Fruit fly (Drosophila melanogaster) ovary, adult (tissue): ENCODE measurements around the gene pyd.
A peak's percentile ranks its signal among the peaks of the same experiment; 100 is the strongest.

ENCODE experiments used
- CG17801 ChIP-seq: fragments of 200-800 bp; optimal IDR thresholded peaks from 2 replicates; lab custom pipeline; 2019; ENCODE audit warnings: missing biosample characterization, mild to moderate bottlenecking, missing genetic modification characterization, moderate library complexity; ENCODE audit not compliant: partially characterized antibody

Gene pyd

DNA sequence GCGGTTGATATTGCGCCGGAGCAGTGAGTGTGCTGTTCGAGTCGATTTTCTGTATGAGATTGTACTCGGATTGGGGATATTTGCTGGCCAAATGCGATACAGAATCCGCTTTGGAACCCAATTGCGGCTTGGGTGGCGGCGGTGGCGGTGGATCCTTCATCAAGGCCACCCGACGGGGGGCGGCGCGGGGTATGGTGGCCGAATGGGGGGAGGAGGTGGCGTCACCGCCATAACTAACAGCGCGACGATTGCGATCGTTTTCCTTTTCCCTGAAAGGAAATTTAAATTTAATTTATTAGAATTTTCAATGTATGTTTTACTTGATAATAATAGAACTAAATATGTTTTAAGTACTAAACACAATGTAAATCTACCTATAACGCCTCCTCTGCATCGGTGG lies 66.7 kb downstream of the pyd start:
- TF ChIP-seq CG17801 (GFP tag; lab: Kevin White, UChicago), result no peak

DNA sequence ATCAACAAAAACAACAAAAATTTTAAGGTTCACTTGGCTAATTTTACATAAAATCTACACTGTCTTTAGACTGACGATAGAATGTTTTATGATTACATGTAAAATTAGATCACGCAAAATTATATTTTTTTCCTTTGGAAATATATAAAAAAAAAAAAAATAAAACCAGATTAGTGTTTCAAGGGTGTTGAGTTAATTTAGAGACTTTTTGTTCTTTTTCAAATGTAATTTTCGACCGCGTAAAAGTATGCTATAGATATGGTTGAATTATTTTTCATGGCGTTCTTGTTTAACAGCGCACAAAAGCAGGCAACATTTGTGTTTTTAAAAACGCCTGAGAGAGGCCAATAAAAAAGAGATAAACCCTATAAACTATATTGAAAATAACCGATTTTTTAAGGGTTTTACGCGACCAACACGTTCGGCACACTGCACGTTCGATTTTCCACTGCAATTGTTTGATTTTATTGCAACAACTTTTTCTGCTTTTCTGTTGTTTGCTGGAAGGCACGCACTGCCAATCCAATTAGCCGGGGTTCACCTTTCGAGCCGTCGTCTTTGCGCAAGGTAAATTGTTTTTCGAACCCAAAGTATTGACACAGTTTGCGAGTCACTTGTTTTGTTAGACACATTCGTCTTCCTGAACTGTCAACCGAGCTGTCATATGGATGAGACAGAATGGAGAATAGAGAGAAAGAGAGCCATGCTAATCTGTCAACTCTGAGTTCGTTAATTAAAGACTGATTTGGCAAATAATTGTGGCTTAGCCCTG lies 68.4 kb downstream of the pyd start:
- TF ChIP-seq CG17801 (GFP tag; lab: Kevin White, UChicago), result peak; percentile 29

DNA sequence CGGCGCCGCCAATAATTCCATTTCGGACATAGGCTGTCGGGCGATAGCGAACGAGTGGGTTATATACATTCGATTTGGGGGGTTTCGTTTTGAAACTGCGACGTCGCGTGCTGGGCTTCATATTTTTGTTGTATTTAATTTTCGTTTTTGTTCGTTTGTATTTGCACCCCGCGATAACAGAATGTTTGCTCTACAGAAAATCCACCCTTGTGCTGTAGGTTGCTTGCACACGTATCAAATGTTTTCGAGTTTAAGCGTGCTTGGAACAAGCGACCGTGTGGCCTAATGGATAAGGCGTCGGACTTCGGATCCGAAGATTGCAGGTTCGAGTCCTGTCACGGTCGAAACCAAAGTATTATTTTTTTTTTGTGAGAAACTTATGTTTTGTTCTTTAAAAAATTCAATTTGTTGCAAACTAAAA lies 69.0 kb downstream of the pyd start:
- no peak for TF ChIP-seq CG17801 (GFP tag; lab: Kevin White, UChicago)

DNA sequence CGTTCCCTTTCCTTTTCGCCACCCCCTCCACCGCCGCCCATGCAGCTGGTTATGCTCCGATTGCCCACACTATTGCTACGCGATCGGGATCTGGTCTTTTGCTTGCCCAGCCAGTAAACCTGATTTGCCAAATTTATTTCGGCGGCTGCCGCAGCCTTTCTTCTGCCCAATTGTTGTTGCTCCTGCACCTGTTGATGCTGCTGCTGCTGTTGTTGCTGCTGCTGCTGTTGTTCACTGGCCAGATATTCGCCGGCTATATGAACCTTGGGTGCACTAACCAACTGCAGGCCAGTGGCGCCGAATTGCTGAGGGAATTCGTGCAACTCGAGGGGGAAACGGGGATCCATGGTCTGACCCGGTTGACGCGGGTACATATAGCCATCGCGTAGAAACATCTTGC lies 69.5 kb downstream of the pyd start:
- TF ChIP-seq CG17801 (GFP tag; lab: Kevin White, UChicago), result no peak

DNA sequence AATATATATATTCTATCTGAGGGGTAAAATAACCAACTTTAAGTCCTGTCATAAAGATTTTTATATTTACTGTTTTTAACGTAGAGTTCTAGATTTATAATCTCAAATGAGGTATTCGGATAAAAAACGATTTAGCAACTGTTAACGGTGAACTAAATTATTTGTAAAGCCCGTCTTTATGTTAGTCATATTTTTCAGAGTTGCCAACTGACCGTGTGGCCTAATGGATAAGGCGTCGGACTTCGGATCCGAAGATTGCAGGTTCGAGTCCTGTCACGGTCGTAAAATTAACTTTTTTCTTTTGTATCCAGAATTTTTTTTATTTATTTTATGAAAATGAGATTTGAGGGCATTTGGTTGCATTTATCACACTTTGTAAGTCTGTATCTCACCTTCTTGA lies 70.0 kb downstream of the pyd start:
- TF ChIP-seq CG17801 (GFP tag; lab: Kevin White, UChicago), result no peak

DNA sequence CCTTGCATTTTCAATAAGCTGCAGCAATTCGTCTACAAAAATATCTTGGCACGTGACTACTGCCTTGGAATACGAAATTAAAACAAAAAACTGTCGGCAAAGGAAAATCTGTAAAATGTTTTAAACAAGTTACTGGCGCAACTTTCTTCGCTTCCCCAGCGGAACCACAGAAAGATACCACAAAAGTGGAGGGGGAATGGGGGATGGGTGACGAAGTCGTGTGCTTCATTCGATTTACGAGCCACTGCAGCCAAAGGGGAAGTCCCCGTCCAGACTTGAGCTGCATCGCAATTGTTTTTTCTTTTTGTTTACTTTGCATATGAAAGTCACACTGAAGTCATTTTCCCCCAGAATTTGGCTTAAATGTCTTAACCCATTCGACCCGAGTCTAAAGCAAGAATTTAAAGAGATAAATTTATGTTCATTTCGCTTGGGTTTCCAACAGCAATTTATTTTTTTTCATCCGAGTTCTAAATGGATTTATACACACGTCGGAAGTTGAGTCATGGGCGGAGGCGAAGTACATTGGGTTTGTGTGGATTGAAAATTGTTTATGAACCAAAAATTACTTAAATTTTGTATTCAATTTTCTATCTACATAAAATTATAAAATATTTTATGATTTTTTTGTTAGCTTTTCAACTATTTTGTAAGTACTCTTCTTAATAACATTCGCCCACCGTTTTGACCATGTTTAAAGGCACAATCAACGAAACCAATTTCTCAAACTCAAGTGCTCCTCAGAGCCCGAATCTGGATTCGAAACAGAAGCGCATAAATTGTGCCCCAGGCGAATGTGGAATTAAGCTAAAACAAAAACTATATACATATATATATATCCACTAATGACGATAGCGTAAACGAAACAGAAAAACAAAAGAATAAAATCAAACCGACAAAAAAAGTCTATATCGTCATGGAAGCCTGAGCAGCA lies 71.3 kb downstream of the pyd start:
- no peak for TF ChIP-seq CG17801 (GFP tag; lab: Kevin White, UChicago)

DNA sequence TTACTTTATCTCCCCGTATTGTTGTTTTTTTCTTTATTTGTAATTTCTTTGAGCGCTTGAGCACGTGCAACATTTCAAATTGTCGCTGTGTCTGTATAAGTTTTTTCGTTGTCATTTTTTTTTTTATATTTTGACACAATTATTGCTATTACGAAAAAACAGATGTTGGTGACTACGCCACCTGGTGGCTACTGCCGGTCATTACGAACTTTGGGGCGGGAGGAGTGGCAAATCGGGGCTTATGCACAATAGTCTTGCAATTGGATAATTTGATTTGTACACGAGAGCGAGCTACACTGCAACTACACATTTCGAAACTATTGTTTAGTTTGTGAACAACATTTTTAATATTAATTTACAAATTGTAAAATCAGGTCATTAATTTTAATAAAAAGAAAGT lies 72.4 kb downstream of the pyd start:
- no peak for TF ChIP-seq CG17801 (GFP tag; lab: Kevin White, UChicago)

DNA sequence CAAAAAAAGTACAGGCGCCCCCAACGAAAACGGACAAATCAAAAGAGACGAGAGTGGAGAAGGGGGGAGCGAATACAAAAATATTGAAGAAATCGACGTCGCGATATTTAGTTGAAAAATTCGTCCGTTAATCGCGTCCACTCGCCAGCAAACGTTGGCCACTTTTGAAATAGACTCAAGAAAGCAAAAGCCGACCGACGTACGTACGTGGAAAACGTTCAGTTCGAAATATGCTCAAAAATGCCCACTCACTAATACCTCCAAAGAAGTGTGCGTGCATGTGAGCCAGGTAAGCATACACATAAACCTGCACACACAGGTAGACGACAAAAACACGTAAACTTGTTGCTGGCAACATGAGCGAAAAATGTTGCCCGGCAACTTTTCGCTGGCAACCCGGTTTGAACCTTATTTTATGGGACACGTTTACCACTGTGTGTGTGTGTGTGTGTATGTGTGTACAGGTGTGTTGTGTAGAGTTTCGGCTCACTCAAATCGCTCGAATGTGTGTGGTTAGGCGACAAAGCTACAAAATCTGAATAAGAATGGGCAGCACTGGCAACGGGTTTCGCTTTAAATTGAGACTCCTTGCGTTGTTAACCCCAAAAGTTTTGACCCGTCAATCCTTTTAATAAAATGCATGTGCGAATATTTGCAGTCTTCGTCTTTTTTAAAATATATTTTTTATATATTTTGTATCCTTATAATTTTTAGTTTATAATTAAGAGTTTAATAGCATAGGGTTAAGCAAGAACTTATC lies 74.0 kb downstream of the pyd start:
- no peak for TF ChIP-seq CG17801 (GFP tag; lab: Kevin White, UChicago)

DNA sequence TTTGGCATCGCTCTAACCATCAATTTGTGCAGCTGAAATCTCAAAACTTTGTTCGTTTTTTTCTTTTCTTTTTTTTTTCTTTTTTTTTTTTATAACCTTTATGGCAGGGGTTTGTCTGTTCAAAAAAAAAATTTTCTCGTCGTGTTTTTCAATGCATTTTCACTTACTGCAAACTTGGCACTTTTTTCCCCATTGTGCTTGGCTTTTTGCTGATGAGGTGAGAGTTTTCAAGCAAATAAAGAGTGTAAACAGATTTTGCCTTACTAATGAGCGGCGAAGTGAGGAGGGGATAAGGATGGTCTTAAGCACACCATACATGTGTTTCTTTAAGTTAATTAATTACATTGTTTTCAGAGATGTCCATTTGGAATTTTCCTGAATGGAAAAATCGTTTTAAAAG lies 75.5 kb downstream of the pyd start:
- no peak for TF ChIP-seq CG17801 (GFP tag; lab: Kevin White, UChicago)

DNA sequence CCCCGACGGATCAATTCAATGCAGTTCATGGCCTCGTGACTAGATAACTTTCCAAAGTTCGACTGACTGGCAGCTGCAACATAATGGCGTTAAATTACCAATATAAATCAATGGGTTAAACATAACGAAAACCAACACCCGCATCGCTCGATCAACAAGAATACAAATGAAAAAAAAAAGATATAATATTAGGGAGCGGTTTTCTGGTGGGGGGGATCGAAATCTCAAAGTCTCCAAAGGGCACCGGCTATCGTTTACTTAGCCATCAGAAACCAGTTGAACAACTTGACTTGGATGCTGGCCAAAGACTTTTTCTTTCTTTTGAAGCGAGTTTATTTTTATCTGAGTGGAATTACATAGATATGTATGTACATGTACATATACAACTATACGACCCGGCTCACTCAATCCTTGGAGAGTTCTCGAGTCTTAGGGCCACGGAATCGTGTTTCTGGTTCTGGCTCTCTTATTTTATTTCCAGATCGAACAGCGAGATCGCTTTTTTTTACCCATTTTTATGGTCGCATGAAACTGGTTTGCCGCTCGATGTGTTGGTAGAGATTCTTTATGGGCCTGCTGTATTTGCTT lies 77.0 kb downstream of the pyd start:
- no peak for TF ChIP-seq CG17801 (GFP tag; lab: Kevin White, UChicago)

DNA sequence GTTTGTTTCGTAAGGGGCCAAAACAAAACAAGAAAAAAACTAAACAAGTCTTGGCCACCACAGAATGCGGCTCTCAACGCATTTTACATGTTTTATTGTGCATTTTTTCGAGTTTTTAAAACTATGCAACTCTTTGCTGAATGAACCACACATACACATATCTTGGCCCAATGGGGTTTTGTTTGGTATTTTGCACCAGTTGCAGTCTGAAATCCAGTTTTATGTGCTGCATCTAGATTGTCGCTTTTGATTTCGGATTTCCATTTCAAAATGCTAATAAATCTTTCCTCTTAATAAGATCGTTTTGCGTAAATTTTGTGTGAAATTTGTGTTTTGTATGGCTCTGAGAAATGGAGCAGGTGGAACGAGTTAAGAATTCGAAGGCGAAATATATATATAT lies 78.0 kb downstream of the pyd start:
- no peak for TF ChIP-seq CG17801 (GFP tag; lab: Kevin White, UChicago)

DNA sequence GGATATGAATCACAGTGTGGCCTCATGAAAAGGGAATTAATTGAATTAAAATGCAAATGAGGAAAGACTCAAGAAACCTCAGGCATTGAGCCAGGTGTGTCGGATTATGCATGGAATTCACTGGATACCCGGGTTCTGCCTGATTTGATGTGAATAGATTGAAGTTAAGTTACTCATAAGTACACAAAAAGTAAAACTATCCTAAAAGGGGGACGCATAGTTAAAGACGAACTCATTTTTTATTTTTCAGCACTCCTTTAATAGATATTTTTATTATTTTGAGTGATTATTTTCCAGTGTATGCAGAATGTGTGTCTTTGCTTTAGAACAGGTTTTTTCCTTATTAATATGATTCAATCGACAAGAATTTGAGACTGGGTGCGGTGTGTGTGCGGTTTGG lies 78.5 kb downstream of the pyd start:
- TF ChIP-seq CG17801 (GFP tag; lab: Kevin White, UChicago), result no peak

DNA sequence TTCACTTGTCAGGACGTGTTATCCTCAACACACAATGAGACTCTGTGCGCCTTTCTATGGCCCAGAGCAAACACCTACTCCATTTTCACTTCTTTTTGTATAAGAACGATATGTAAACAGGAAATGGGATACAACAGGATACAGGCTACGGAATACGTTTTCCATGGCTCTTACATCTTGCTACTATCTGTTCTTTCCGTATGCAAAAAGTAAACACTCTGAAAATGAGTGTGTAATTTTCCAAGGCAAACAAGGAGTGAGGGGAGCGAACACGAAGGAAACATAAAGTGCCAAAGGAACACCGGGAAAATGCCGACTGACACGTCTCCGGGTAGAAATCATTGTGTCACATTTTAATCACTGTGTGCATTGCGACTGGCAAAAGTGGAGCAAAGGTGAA lies 81.1 kb downstream of the pyd start:
- TF ChIP-seq CG17801 (GFP tag; lab: Kevin White, UChicago), result no peak

DNA sequence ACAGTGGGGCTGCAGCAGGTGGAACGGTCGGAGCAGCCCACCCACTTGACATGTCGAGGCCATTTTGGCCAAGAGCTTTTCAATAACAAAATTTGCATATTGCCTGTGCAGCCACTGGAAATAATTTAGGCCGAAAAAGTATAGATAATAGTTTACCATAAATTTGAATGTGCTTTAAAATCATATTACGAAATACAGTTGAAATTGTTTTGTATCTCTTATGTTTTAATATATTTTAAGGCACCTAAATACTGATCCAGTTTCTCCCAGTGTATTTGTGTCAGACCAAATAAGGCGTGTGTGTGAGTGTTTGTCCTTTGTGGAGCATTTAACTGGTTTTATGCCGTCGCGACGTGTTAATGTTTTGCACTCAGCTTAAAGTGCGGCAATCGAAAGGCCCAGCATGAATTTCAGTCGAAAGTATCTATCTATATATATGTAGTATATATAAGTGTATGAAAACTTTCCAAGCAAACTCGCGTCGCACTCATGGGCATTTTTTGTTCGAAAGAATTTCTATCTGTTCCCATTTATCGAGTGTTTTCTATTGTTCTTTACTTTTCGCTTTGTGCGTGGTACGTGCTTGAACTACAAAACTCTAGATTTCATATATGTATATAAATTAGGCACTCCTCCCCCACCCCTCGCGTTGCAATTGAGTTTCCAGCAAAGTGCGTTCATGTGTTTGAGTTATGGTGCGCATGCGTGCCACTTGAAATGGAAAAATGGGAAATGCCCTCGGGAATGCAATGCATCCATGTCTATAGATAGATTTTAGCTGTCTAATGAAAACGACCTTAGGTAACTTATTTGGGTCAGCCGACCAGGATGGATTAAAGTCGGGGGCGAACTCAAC lies 82.1 kb downstream of the pyd start:
- TF ChIP-seq CG17801 (GFP tag; lab: Kevin White, UChicago), result no peak
